Fruit fly (Drosophila melanogaster) whole organism, adult: ENCODE measurements around the gene Kap-alpha1.

Experiments used
- CG11617 ChIP-seq: fragments of 200-800 bp; sonication (Bioruptor generic); optimal IDR thresholded peaks from 2 replicates; lab custom pipeline; 2017; ENCODE audit warnings: mild to moderate bottlenecking, missing biosample characterization, missing genetic modification reagents, missing genetic modification characterization
- CG12768 ChIP-seq: fragments of 200-800 bp; sonication (Bioruptor generic); optimal IDR thresholded peaks from 2 replicates; lab custom pipeline; 2017; ENCODE audit warnings: missing biosample characterization, missing genetic modification characterization, mild to moderate bottlenecking, moderate library complexity, missing genetic modification reagents
- CG1620 ChIP-seq: fragments of 200-800 bp; sonication (Bioruptor generic); optimal IDR thresholded peaks from 2 replicates; lab custom pipeline; 2016; ENCODE audit warnings: missing biosample characterization, missing genetic modification characterization
- CG5204 ChIP-seq: fragments of 200-800 bp; sonication (Bioruptor generic); optimal IDR thresholded peaks from 2 replicates; lab custom pipeline; 2016; ENCODE audit warnings: missing biosample characterization, missing genetic modification characterization
- CG7045 ChIP-seq: fragments of 200-800 bp; sonication (Bioruptor generic); optimal IDR thresholded peaks from 2 replicates; lab custom pipeline; 2017; ENCODE audit warnings: missing biosample characterization, mild to moderate bottlenecking, missing genetic modification characterization
- CG7101 ChIP-seq: fragments of 200-800 bp; sonication (Bioruptor generic); optimal IDR thresholded peaks from 2 replicates; lab custom pipeline; 2018; ENCODE audit warnings: missing biosample characterization, mild to moderate bottlenecking, missing genetic modification characterization, moderate library complexity
- Clk ChIP-seq: fragments of 200-800 bp; sonication (Bioruptor generic); optimal IDR thresholded peaks from 2 replicates; lab custom pipeline; 2017; ENCODE audit warnings: missing biosample characterization, missing genetic modification characterization
- Crg-1 ChIP-seq: fragments of 200-800 bp; sonication (Bioruptor generic); optimal IDR thresholded peaks from 2 replicates; lab custom pipeline; 2016; ENCODE audit warnings: missing biosample characterization, missing genetic modification characterization
- bab1 ChIP-seq: fragments of 200-800 bp; sonication (Bioruptor generic); optimal IDR thresholded peaks from 3 replicates; lab custom pipeline; 2019; ENCODE audit warnings: missing biosample characterization, mild to moderate bottlenecking, missing genetic modification characterization, moderate library complexity
- kay ChIP-seq: fragments of 200-800 bp; sonication (Bioruptor generic); peaks from one replicate; lab custom pipeline; 2016; ENCODE audit warnings: missing biosample characterization, missing genetic modification characterization, borderline replicate concordance
- ovo ChIP-seq: fragments of 200-800 bp; sonication (Bioruptor generic); optimal IDR thresholded peaks from 2 replicates; lab custom pipeline; 2016; ENCODE audit warnings: missing biosample characterization, missing genetic modification characterization
- tj ChIP-seq: fragments of 200-800 bp; sonication (Bioruptor generic); optimal IDR thresholded peaks from 3 replicates; lab custom pipeline; 2017; ENCODE audit warnings: missing biosample characterization, mild to moderate bottlenecking, missing genetic modification characterization, moderate library complexity
- toe ChIP-seq: fragments of 200-800 bp; sonication (Bioruptor generic); optimal IDR thresholded peaks from 2 replicates; lab custom pipeline; 2016; ENCODE audit warnings: missing biosample characterization, missing genetic modification characterization

dm6 chr3L:19790564-19790928, 16.5 kb upstream of the Kap-alpha1 start:
- TF ChIP-seq kay (GFP tag; lab: Kevin White, UChicago), result peak; percentile 88
- no peak for TF ChIP-seq Crg-1
- TF ChIP-seq Clk, result no peak
- TF ChIP-seq bab1 (GFP tag; lab: Kevin White, UChicago), result no peak
- no peak for TF ChIP-seq CG12768 (GFP tag; lab: Kevin White, UChicago)
- TF ChIP-seq CG7045 (GFP tag; lab: Kevin White, UChicago), result no peak
- no peak for TF ChIP-seq CG11617
- no peak for TF ChIP-seq ovo (GFP tag; lab: Kevin White, UChicago)
- no peak for TF ChIP-seq tj (GFP tag; lab: Kevin White, UChicago)
- TF ChIP-seq CG7101 (tag; lab: Kevin White, UChicago), result no peak
- no peak for TF ChIP-seq CG5204 (GFP tag; lab: Kevin White, UChicago)
- no peak for TF ChIP-seq toe
- no peak for TF ChIP-seq CG1620 (GFP tag; lab: Kevin White, UChicago)
